Fruit fly (Drosophila melanogaster) whole organism, adult: ENCODE data around the gene CG15597.

ENCODE experiments used
- CG1620 ChIP-seq: fragments of 200-800 bp; sonication (Bioruptor generic); optimal IDR thresholded peaks from 2 replicates; lab custom pipeline; 2016; ENCODE audit warnings: missing biosample characterization, missing genetic modification characterization
- CG7101 ChIP-seq: fragments of 200-800 bp; sonication (Bioruptor generic); optimal IDR thresholded peaks from 2 replicates; lab custom pipeline; 2018; ENCODE audit warnings: missing biosample characterization, mild to moderate bottlenecking, missing genetic modification characterization, moderate library complexity
- Crg-1 ChIP-seq: fragments of 200-800 bp; sonication (Bioruptor generic); optimal IDR thresholded peaks from 2 replicates; lab custom pipeline; 2016; ENCODE audit warnings: missing biosample characterization, missing genetic modification characterization
- cic ChIP-seq: fragments of 200-800 bp; sonication (Bioruptor generic); optimal IDR thresholded peaks from 2 replicates; lab custom pipeline; 2017; ENCODE audit warnings: missing biosample characterization, mild to moderate bottlenecking, missing genetic modification characterization, moderate library complexity
- kay ChIP-seq: fragments of 200-800 bp; sonication (Bioruptor generic); peaks from one replicate; lab custom pipeline; 2016; ENCODE audit warnings: missing biosample characterization, missing genetic modification characterization, borderline replicate concordance

- TF ChIP-seq cic: no peak
- no peak for TF ChIP-seq CG1620 (GFP tag; lab: Kevin White, UChicago)
- TF ChIP-seq Crg-1 (GFP tag; lab: Kevin White, UChicago): no peak
- no peak for TF ChIP-seq kay (GFP tag; lab: Kevin White, UChicago)
- TF ChIP-seq CG7101 (tag; lab: Kevin White, UChicago): no peak
Measured at dm6 chr3R:6268657-6269056, 16.3 kb downstream of the CG15597 start, which contains the start of gene Osi11.
